Fruit fly (Drosophila melanogaster): Measurements from ENCODE around the gene pug.

DNA sequence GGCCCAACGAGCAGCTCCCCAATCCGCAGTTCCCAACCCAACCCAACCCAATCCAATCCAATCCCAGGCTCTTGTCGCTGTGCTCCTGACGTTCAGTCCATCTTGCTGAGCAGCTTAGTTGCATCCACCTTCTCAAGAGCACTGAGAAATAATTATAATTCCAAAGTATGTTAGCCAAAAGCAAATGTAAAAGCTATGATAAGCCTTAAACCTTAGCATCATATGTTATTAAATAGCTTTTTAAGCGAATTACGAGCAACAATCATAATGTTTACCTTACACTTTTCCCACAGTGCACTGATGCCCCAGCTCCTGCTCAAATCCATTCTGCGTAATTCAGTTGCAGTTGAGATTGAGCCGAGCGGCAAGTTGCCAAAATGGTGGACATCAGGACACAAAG is 26.4 kb upstream of the pug start:
- no peak for TF ChIP-seq EcR (GFP tag; optimal IDR thresholded peaks at IDR 0.05)
- TF ChIP-seq psq (optimal IDR thresholded peaks at IDR 0.05): no peak
- no peak for TF ChIP-seq Dll (optimal IDR thresholded peaks at IDR 0.05)

Measured in whole organism.